Worm (Caenorhabditis elegans) whole organism, young adult: ENCODE results near the gene fbxa-115.

Experiments
- B0035.1 ChIP-seq: sonication (generic microtip); optimal IDR thresholded peaks from 2 replicates; lab custom pipeline; 2016; ENCODE audit warnings: missing genetic modification characterization, mild to moderate bottlenecking, missing compliant biosample characterization, missing genotype, missing genetic modification reagents
- B0336.3 ChIP-seq: fragments of 200-800 bp; sonication (Bioruptor generic); IDR thresholded peaks from 2 replicates; pipeline ENCODE4 v1.3.6; 2022; ENCODE audit warnings: missing genetic modification characterization, missing compliant biosample characterization
- C17E4.6 ChIP-seq: fragments of 200-800 bp; sonication (Bioruptor generic); IDR thresholded peaks from 2 replicates; pipeline ENCODE4 v1.3.6; 2022; ENCODE audit warnings: missing genetic modification reagents, missing genetic modification characterization, missing compliant biosample characterization
- F39B2.1 ChIP-seq: fragments of 200-800 bp; sonication (Bioruptor generic); IDR thresholded peaks from 2 replicates; pipeline ENCODE4 v1.3.6; 2022; ENCODE audit warnings: missing genetic modification reagents, missing genetic modification characterization, missing compliant biosample characterization
- F55B11.4 ChIP-seq: sonication (generic microtip); optimal IDR thresholded peaks from 2 replicates; lab custom pipeline; 2016; ENCODE audit warnings: missing compliant biosample characterization, missing genetic modification characterization, borderline replicate concordance; ENCODE audit not compliant: insufficient read depth
- F57A8.1 ChIP-seq: fragments of 200-800 bp; sonication (Bioruptor generic); optimal IDR thresholded peaks from 2 replicates; lab custom pipeline; 2018; ENCODE audit warnings: mild to moderate bottlenecking, missing genetic modification characterization, moderate library complexity, missing compliant biosample characterization
- atf-7 ChIP-seq: sonication (generic microtip); optimal IDR thresholded peaks from 2 replicates; lab custom pipeline; 2017; ENCODE audit warnings: mild to moderate bottlenecking, missing genetic modification characterization, missing compliant biosample characterization
- cebp-1 ChIP-seq, 2 experiments: fragments of 200-800 bp in 1 of 2; sonication (Bioruptor generic) in 1 of 2; sonication (generic microtip) in 1 of 2; IDR thresholded peaks in 1 of 2; optimal IDR thresholded peaks in 1 of 2; 2 replicates each; pipeline versions ENCODE4 v1.3.6 to Lab custom; 2017 to 2022; ENCODE audit warnings: missing compliant biosample characterization in 2 of 2, missing genetic modification characterization in 2 of 2, mild to moderate bottlenecking in 1 of 2, missing genetic modification reagents in 1 of 2, moderate library complexity in 1 of 2
- ceh-40 ChIP-seq: fragments of 200-800 bp; sonication (Bioruptor generic); IDR thresholded peaks from 2 replicates; pipeline ENCODE4 v1.3.6; 2022; ENCODE audit warnings: missing genetic modification characterization, missing compliant biosample characterization
- ceh-79 ChIP-seq: sonication (generic microtip); optimal IDR thresholded peaks from 2 replicates; lab custom pipeline; 2017; ENCODE audit warnings: mild to moderate bottlenecking, missing genetic modification characterization, missing compliant biosample characterization
- chd-7 ChIP-seq: sonication (generic microtip); optimal IDR thresholded peaks from 2 replicates; lab custom pipeline; 2016; ENCODE audit warnings: mild to moderate bottlenecking, missing genetic modification characterization, moderate library complexity, missing compliant biosample characterization
- dox-1 ChIP-seq: fragments of 200-800 bp; sonication (Bioruptor generic); IDR thresholded peaks from 2 replicates; pipeline ENCODE4 v1.3.6; 2022; ENCODE audit warnings: missing genetic modification reagents, missing genetic modification characterization, missing compliant biosample characterization
- dpff-1 ChIP-seq: sonication (generic microtip); optimal IDR thresholded peaks from 2 replicates; lab custom pipeline; 2017; ENCODE audit warnings: mild to moderate bottlenecking, missing genetic modification characterization, missing compliant biosample characterization
- egl-18 ChIP-seq: fragments of 200-800 bp; sonication (Bioruptor generic); IDR thresholded peaks from 2 replicates; pipeline ENCODE4 v1.3.6; 2022; ENCODE audit warnings: missing genetic modification reagents, missing genetic modification characterization, missing compliant biosample characterization
- gei-17 ChIP-seq: fragments of 200-800 bp; sonication (Bioruptor generic); optimal IDR thresholded peaks from 2 replicates; lab custom pipeline; 2018; ENCODE audit warnings: mild to moderate bottlenecking, missing genetic modification characterization, missing compliant biosample characterization
- him-1 ChIP-seq: sonication (generic microtip); optimal IDR thresholded peaks from 2 replicates; lab custom pipeline; 2016; ENCODE audit warnings: missing genotype, missing genetic modification reagents, missing genetic modification characterization, missing compliant biosample characterization
- hlh-12 ChIP-seq: sonication (generic microtip); optimal IDR thresholded peaks from 2 replicates; lab custom pipeline; 2016; ENCODE audit warnings: missing genetic modification characterization, missing compliant biosample characterization
- hmg-20 ChIP-seq: fragments of 200-800 bp; sonication (Bioruptor generic); IDR thresholded peaks from 2 replicates; pipeline ENCODE4 v1.3.6; 2022; ENCODE audit warnings: missing genetic modification reagents, missing genetic modification characterization, missing compliant biosample characterization
- hsf-1 ChIP-seq: fragments of 200-800 bp; sonication (Bioruptor generic); IDR thresholded peaks from 2 replicates; pipeline ENCODE4 v1.3.6; 2022; ENCODE audit warnings: missing genetic modification reagents, missing genetic modification characterization, missing compliant biosample characterization
- lin-54 ChIP-seq: fragments of 200-800 bp; sonication (Bioruptor generic); optimal IDR thresholded peaks from 2 replicates; lab custom pipeline; 2018; ENCODE audit warnings: mild to moderate bottlenecking, missing genetic modification characterization, missing compliant biosample characterization
- lir-1 ChIP-seq: fragments of 200-800 bp; sonication (Bioruptor generic); conservative IDR thresholded peaks from 2 replicates; pipeline ENCODE4 v1.3.6; 2022; ENCODE audit warnings: missing genetic modification reagents, missing genetic modification characterization, missing compliant biosample characterization
- lsy-27 ChIP-seq: sonication (generic microtip); optimal IDR thresholded peaks from 2 replicates; lab custom pipeline; 2017; ENCODE audit warnings: missing genetic modification characterization, mild to moderate bottlenecking, missing compliant biosample characterization, antibody characterized with exemption, missing genotype, borderline replicate concordance; ENCODE audit not compliant: insufficient read depth
- madf-6 ChIP-seq: fragments of 200-800 bp; sonication (Bioruptor generic); IDR thresholded peaks from 2 replicates; pipeline ENCODE4 v1.3.6; 2022; ENCODE audit warnings: missing genetic modification reagents, missing genetic modification characterization, missing compliant biosample characterization
- nfya-1 ChIP-seq: sonication (generic microtip); optimal IDR thresholded peaks from 2 replicates; lab custom pipeline; 2017; ENCODE audit warnings: antibody characterized with exemption, missing compliant biosample characterization, missing genetic modification characterization, borderline replicate concordance; ENCODE audit not compliant: insufficient read depth
- nhr-27 ChIP-seq: fragments of 200-800 bp; sonication (Bioruptor generic); optimal IDR thresholded peaks from 2 replicates; lab custom pipeline; 2018; ENCODE audit warnings: mild to moderate bottlenecking, missing genetic modification characterization, moderate library complexity, missing compliant biosample characterization
- nhr-80 ChIP-seq: sonication (generic microtip); optimal IDR thresholded peaks from 2 replicates; lab custom pipeline; 2016; ENCODE audit warnings: missing genetic modification characterization, missing compliant biosample characterization
- nhr-90 ChIP-seq: sonication (generic microtip); optimal IDR thresholded peaks from 2 replicates; lab custom pipeline; 2016; ENCODE audit warnings: missing genotype, mild to moderate bottlenecking, missing genetic modification characterization, missing compliant biosample characterization
- pbrm-1 ChIP-seq: fragments of 200-800 bp; sonication (Bioruptor generic); IDR thresholded peaks from 2 replicates; pipeline ENCODE4 v1.3.6; 2022; ENCODE audit warnings: missing genetic modification reagents, missing genetic modification characterization, missing compliant biosample characterization
- pha-4 ChIP-seq: fragments of 150-350 bp; sonication (generic microtip); optimal IDR thresholded peaks from 2 replicates; lab custom pipeline; 2014; ENCODE audit warnings: missing biosample characterization, missing genetic modification reagents, missing genetic modification characterization
- repo-1 ChIP-seq: sonication (generic microtip); optimal IDR thresholded peaks from 2 replicates; lab custom pipeline; 2017; ENCODE audit warnings: mild to moderate bottlenecking, missing genetic modification characterization, missing compliant biosample characterization
- rpc-1 ChIP-seq, 2 experiments: fragments of 150-350 bp in 1 of 2; sonication (generic microtip) in 1 of 2; optimal IDR thresholded peaks; 2 replicates each; lab custom pipeline; 2014 to 2018; ENCODE audit warnings: missing biosample characterization in 1 of 2, missing genetic modification characterization in 1 of 2, missing genetic modification reagents in 1 of 2, missing genotype in 1 of 2
- sdz-38 ChIP-seq: sonication (generic microtip); optimal IDR thresholded peaks from 2 replicates; lab custom pipeline; 2016; ENCODE audit warnings: missing genotype, missing genetic modification characterization, missing compliant biosample characterization
- snpc-1.3 ChIP-seq: sonication (generic microtip); optimal IDR thresholded peaks from 2 replicates; lab custom pipeline; 2017; ENCODE audit warnings: missing genetic modification characterization, mild to moderate bottlenecking, missing compliant biosample characterization, antibody characterized with exemption, moderate library complexity, missing genotype, missing genetic modification reagents; ENCODE audit not compliant: insufficient read depth
- snpc-3.4 ChIP-seq: sonication (generic microtip); optimal IDR thresholded peaks from 2 replicates; lab custom pipeline; 2017; ENCODE audit warnings: missing genetic modification characterization, mild to moderate bottlenecking, missing compliant biosample characterization, antibody characterized with exemption, moderate library complexity, missing genotype, missing genetic modification reagents
- sptf-2 ChIP-seq: fragments of 200-800 bp; sonication (Bioruptor generic); optimal IDR thresholded peaks from 2 replicates; lab custom pipeline; 2018; ENCODE audit warnings: mild to moderate bottlenecking, missing genetic modification characterization, missing compliant biosample characterization
- tbp1 ChIP-seq: fragments of 200-800 bp; sonication (Bioruptor generic); optimal IDR thresholded peaks from 2 replicates; lab custom pipeline; 2018; ENCODE audit warnings: mild to moderate bottlenecking, missing genetic modification characterization, missing compliant biosample characterization
- unc-62 ChIP-seq: fragments of 150-350 bp; optimal IDR thresholded peaks from 2 replicates; lab custom pipeline; 2014; ENCODE audit warnings: missing biosample characterization, missing genetic modification reagents, missing genetic modification characterization
- xnd-1 ChIP-seq: sonication (generic microtip); optimal IDR thresholded peaks from 2 replicates; lab custom pipeline; 2016; ENCODE audit warnings: missing genotype, missing genetic modification reagents, missing genetic modification characterization, missing compliant biosample characterization
- zfh-2 ChIP-seq: fragments of 200-800 bp; sonication (Bioruptor generic); conservative IDR thresholded peaks from 2 replicates; pipeline ENCODE4 v1.3.6; 2022; ENCODE audit warnings: missing genetic modification reagents, missing genetic modification characterization, missing compliant biosample characterization
- ztf-22 ChIP-seq: fragments of 200-800 bp; sonication (Bioruptor generic); optimal IDR thresholded peaks from 2 replicates; lab custom pipeline; 2018; ENCODE audit warnings: mild to moderate bottlenecking, missing genetic modification characterization, moderate library complexity, missing compliant biosample characterization
- ztf-26 ChIP-seq: sonication (generic microtip); optimal IDR thresholded peaks from 2 replicates; lab custom pipeline; 2017; ENCODE audit warnings: missing genetic modification characterization, missing compliant biosample characterization
- ztf-6 ChIP-seq: fragments of 200-800 bp; sonication (Bioruptor generic); IDR thresholded peaks from 2 replicates; pipeline ENCODE4 v1.3.6; 2022; ENCODE audit warnings: missing genetic modification reagents, missing genetic modification characterization, missing compliant biosample characterization

The fbxa-115 gene

DNA sequence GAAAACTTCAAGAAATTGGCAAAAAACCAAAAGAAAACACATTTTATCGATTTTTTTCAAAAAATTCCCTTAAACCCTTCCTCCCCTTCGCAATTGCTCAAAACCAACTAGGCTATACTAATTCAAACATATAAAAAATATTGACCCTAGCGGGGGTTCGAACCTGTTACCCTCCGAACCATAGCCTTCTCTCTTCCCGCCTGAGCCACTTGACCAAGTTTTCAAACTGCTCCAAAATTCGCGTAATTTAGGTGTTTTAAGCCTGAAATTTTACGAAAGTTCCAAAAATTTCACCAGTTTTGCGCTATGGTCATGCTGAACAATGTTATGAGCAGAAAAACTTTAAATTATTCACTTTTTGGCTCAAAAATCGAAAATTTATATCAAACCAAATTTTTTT lies 42.5 kb upstream of the fbxa-115 start (continued):
- TF ChIP-seq hsf-1 (GFP tag; lab: Robert Waterston, UW) (no peak), dox-1 (no peak), rpc-1 (optimal IDR thresholded peaks at IDR 0.05; lab: Kevin White, UChicago) (no peak), rpc-1 (tag; optimal IDR thresholded peaks at IDR 0.05; lab: Kevin White, UChicago) (peak; percentile 51), zfh-2 (GFP tag; lab: Robert Waterston, UW) (no peak), ztf-26 (tag; lab: Kevin White, UChicago) (no peak)

DNA sequence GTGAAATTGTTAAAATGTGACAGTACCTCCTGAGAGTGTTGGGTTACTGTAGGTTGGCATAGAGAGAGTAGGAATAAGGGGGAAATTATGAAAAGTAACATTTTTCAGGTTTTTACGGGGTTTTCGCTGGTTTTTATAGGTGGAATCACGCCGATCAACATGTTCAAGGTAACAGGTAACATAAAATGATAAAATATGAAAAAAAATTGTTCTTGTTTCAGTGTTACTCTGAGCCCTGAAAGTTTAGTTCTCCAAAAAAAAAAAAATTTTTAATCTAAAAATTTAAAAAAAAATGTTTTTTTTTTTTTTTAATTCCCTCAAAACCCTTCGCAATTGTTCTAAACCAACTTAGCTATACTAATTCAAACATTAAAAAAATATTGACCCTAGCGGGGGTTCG lies 41.8 kb upstream of the fbxa-115 start, which contains the start of gene Y113G7B.15:
Gene Y113G7B.15, minus strand, starts transcription at position 101 of the 400 bp plus-strand sequence.
- TF ChIP-seq sptf-2 (GFP tag; lab: Kevin White, UChicago) (no peak), pbrm-1 (no peak), him-1 (no peak), madf-6 (no peak)

DNA sequence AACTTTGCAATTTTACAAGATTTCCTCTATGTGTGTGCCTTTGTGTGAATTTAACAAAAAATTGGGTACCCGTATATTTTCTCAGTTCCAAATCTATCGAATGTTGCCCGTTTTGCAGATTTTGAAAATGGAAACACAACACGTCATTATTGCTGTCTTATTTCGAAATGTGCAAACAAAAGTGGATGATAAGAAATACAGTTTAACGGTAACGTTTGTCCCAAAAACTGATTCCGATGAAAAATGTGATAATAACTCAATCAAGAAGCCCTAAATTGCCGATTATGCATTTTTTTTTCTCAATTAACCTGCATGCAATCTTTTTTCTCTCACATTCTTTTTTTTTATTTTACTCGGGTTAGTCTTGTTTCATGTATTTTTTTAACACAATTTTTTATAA lies 33.4 kb upstream of the fbxa-115 start:
- TF ChIP-seq nhr-80 (peak; percentile 65), B0336.3 (GFP tag; lab: Robert Waterston, UW) (no peak), cebp-1 (GFP tag; IDR thresholded peaks at IDR 0.05; lab: Robert Waterston, UW) (no peak), cebp-1 (tag; optimal IDR thresholded peaks at IDR 0.05; lab: Kevin White, UChicago) (peak; percentile 50), snpc-1.3 (tag; lab: Kevin White, UChicago) (no peak)

DNA sequence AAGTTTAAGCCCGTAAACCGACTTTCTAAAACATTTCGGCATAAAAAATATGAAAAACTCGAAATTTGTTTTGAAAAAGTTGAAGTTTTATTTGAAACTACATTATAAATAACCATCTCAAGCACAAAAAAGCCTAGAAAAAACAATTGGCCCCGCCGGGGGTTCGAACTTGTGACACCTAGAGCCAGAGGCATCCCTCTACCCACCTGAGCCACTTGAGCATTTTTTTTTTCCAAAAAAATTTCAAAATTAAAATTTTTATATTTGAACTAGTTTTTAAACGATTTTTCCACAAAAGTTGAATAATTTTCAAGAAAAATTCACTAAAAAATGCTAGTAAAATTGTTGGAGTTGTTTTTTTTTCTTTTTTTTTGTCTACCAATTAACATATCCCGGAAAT lies 31.8 kb upstream of the fbxa-115 start:
- TF ChIP-seq unc-62 (GFP tag; lab: Kevin White, UChicago), result no peak
- TF ChIP-seq F55B11.4 (tag; lab: Kevin White, UChicago), result no peak
- no peak for TF ChIP-seq ceh-40
- no peak for TF ChIP-seq gei-17
- TF ChIP-seq C17E4.6 (GFP tag; lab: Robert Waterston, UW), result no peak
- TF ChIP-seq repo-1 (tag; lab: Kevin White, UChicago), result no peak
- TF ChIP-seq F57A8.1 (GFP tag; lab: Kevin White, UChicago), result no peak
- peak; percentile 63 for TF ChIP-seq tbp1
- no peak for TF ChIP-seq atf-7 (tag; lab: Kevin White, UChicago)
- TF ChIP-seq F39B2.1 (GFP tag; lab: Robert Waterston, UW), result no peak
- TF ChIP-seq snpc-3.4 (tag; lab: Kevin White, UChicago), result no peak
- TF ChIP-seq rpc-1 (optimal IDR thresholded peaks at IDR 0.05; lab: Kevin White, UChicago), result peak; percentile 15
- peak; percentile 60 for TF ChIP-seq rpc-1 (tag; optimal IDR thresholded peaks at IDR 0.05; lab: Kevin White, UChicago)
- TF ChIP-seq nfya-1 (tag; lab: Kevin White, UChicago), result no peak
- TF ChIP-seq nhr-27 (tag; lab: Kevin White, UChicago), result no peak
- no peak for TF ChIP-seq hlh-12 (tag; lab: Kevin White, UChicago)
- no peak for TF ChIP-seq hmg-20 (GFP tag; lab: Robert Waterston, UW)
- no peak for TF ChIP-seq pha-4 (tag; lab: Kevin White, UChicago)
- TF ChIP-seq, all 124 proteins: peak for 2

DNA sequence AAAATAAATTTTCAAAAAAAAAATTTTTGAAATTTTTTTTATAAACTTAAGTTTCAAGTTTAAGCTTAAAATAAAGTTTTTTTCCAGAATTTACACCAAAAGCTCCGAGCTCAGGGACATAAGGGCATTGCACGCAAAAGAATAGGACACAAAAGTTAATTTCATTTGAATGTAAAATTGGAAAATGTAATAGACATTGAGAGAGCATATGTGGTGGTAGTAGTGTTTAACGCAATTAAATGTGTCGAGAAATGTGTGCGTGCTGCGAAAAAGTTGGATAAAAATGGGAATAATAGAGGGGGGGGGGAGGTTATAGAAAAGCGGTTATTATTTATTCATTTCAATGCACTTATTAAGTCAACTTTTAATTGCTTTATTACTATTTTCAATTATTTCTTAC lies 28.7 kb upstream of the fbxa-115 start:
- no peak for TF ChIP-seq chd-7 (tag; lab: Kevin White, UChicago)
- no peak for TF ChIP-seq ztf-6 (GFP tag; lab: Robert Waterston, UW)
- no peak for TF ChIP-seq ceh-79 (tag; lab: Kevin White, UChicago)
- TF ChIP-seq lin-54 (GFP tag; lab: Kevin White, UChicago), result no peak
- no peak for TF ChIP-seq cebp-1 (GFP tag; IDR thresholded peaks at IDR 0.05; lab: Robert Waterston, UW)
- TF ChIP-seq cebp-1 (tag; optimal IDR thresholded peaks at IDR 0.05; lab: Kevin White, UChicago), result no peak
- TF ChIP-seq lir-1, result no peak
- no peak for TF ChIP-seq sdz-38 (tag; lab: Kevin White, UChicago)
- no peak for TF ChIP-seq dpff-1 (tag; lab: Kevin White, UChicago)
- TF ChIP-seq lsy-27 (tag; lab: Kevin White, UChicago), result no peak
- TF ChIP-seq gei-17, result no peak
- TF ChIP-seq xnd-1 (tag; lab: Kevin White, UChicago), result no peak
- no peak for TF ChIP-seq nhr-90 (tag; lab: Kevin White, UChicago)
- no peak for TF ChIP-seq him-1
- no peak for TF ChIP-seq egl-18 (GFP tag; lab: Robert Waterston, UW)
- no peak for TF ChIP-seq B0035.1 (tag; lab: Kevin White, UChicago)
- TF ChIP-seq ztf-22, result no peak
